Fruit fly (Drosophila melanogaster) whole organism, prepupa: ENCODE measurements around the gene CG11089.

Experiments used
- Blimp-1 ChIP-seq: fragments of 200-800 bp; sonication (Bioruptor generic); optimal IDR thresholded peaks from 3 replicates; lab custom pipeline; 2017; ENCODE audit warnings: missing biosample characterization, missing genetic modification characterization, mild to moderate bottlenecking, moderate library complexity, missing genetic modification reagents
- CG11294 ChIP-seq: fragments of 200-800 bp; sonication (Bioruptor generic); IDR thresholded peaks from 2 replicates; pipeline ENCODE4 v1.3.6; 2022; ENCODE audit warnings: missing biosample characterization, missing genetic modification characterization
- CG11762 ChIP-seq: fragments of 200-800 bp; sonication (Bioruptor generic); optimal IDR thresholded peaks from 3 replicates; lab custom pipeline; 2016; ENCODE audit warnings: missing biosample characterization, missing genetic modification characterization; ENCODE audit not compliant: insufficient read depth
- CG15336 ChIP-seq: fragments of 200-800 bp; sonication (Bioruptor generic); IDR thresholded peaks from 2 replicates; pipeline ENCODE4 v1.3.6; 2022; ENCODE audit warnings: missing biosample characterization, missing genetic modification characterization
- CG1621 ChIP-seq: fragments of 200-800 bp; sonication (Bioruptor generic); optimal IDR thresholded peaks from 3 replicates; lab custom pipeline; 2018; ENCODE audit warnings: missing biosample characterization, mild to moderate bottlenecking, missing genetic modification characterization
- CG3032 ChIP-seq: fragments of 200-800 bp; optimal IDR thresholded peaks from 2 replicates; lab custom pipeline; 2019; ENCODE audit warnings: missing biosample characterization, mild to moderate bottlenecking, missing genetic modification characterization, moderate library complexity
- CG31627 ChIP-seq: fragments of 200-800 bp; sonication (Bioruptor generic); optimal IDR thresholded peaks from 3 replicates; lab custom pipeline; 2016; ENCODE audit warnings: missing biosample characterization, missing genetic modification characterization
- CG32006 ChIP-seq: fragments of 200-800 bp; sonication (Bioruptor generic); optimal IDR thresholded peaks from 3 replicates; lab custom pipeline; 2017; ENCODE audit warnings: missing biosample characterization, mild to moderate bottlenecking, missing genetic modification characterization
- CG34406 ChIP-seq: fragments of 200-800 bp; sonication (Bioruptor generic); optimal IDR thresholded peaks from 3 replicates; lab custom pipeline; 2016; ENCODE audit warnings: missing biosample characterization, missing genetic modification characterization
- CG6163 ChIP-seq: fragments of 200-800 bp; sonication (Bioruptor generic); IDR thresholded peaks from 3 replicates; pipeline ENCODE4 v1.3.6; 2022; ENCODE audit warnings: missing biosample characterization, missing genetic modification characterization
- CG6792 ChIP-seq: fragments of 200-800 bp; sonication (Bioruptor generic); optimal IDR thresholded peaks from 3 replicates; lab custom pipeline; 2016; ENCODE audit warnings: missing biosample characterization, missing genetic modification characterization
- CG6808 ChIP-seq: fragments of 200-800 bp; sonication (Bioruptor generic); optimal IDR thresholded peaks from 3 replicates; lab custom pipeline; 2017; ENCODE audit warnings: missing biosample characterization, missing genetic modification characterization, mild to moderate bottlenecking, moderate library complexity, missing genetic modification reagents
- CG8119 ChIP-seq: fragments of 200-800 bp; sonication (Bioruptor generic); IDR thresholded peaks from 3 replicates; pipeline ENCODE4 v1.3.6; 2022; ENCODE audit warnings: missing biosample characterization, missing genetic modification characterization
- CG9139 ChIP-seq: fragments of 200-800 bp; sonication (Bioruptor generic); optimal IDR thresholded peaks from 3 replicates; lab custom pipeline; 2017; ENCODE audit warnings: missing biosample characterization, mild to moderate bottlenecking, missing genetic modification characterization
- Ets21C ChIP-seq: fragments of 200-800 bp; sonication (Bioruptor generic); optimal IDR thresholded peaks from 3 replicates; lab custom pipeline; 2016; ENCODE audit warnings: missing biosample characterization, missing genetic modification characterization
- Ets96B ChIP-seq: fragments of 200-800 bp; optimal IDR thresholded peaks from 2 replicates; lab custom pipeline; 2019; ENCODE audit warnings: missing biosample characterization, mild to moderate bottlenecking, missing genetic modification characterization, moderate library complexity
- Lpt ChIP-seq: fragments of 200-800 bp; sonication (Bioruptor generic); optimal IDR thresholded peaks from 3 replicates; lab custom pipeline; 2016; ENCODE audit warnings: missing biosample characterization, missing genetic modification characterization
- Met ChIP-seq: fragments of 200-800 bp; sonication (Bioruptor generic); optimal IDR thresholded peaks from 3 replicates; lab custom pipeline; 2016; ENCODE audit warnings: missing biosample characterization, missing genetic modification characterization
- Sox102F ChIP-seq: fragments of 200-800 bp; sonication (Bioruptor generic); optimal IDR thresholded peaks from 2 replicates; lab custom pipeline; 2016; ENCODE audit warnings: missing biosample characterization, mild to moderate bottlenecking, missing genetic modification characterization
- Sox14 ChIP-seq: fragments of 200-800 bp; sonication (Bioruptor generic); optimal IDR thresholded peaks from 3 replicates; lab custom pipeline; 2016; ENCODE audit warnings: missing biosample characterization, missing genetic modification characterization
- Sox15 ChIP-seq: fragments of 200-800 bp; sonication (Bioruptor generic); optimal IDR thresholded peaks from 3 replicates; lab custom pipeline; 2016; ENCODE audit warnings: missing biosample characterization, missing genetic modification characterization
- achi ChIP-seq: fragments of 200-800 bp; sonication (Bioruptor generic); optimal IDR thresholded peaks from 3 replicates; lab custom pipeline; 2016; ENCODE audit warnings: missing biosample characterization, missing genetic modification characterization
- cyc ChIP-seq: fragments of 200-800 bp; sonication (Bioruptor generic); optimal IDR thresholded peaks from 3 replicates; lab custom pipeline; 2016; ENCODE audit warnings: missing biosample characterization, missing genetic modification characterization
- dsx ChIP-seq: fragments of 200-800 bp; optimal IDR thresholded peaks from 3 replicates; lab custom pipeline; 2019; ENCODE audit warnings: missing biosample characterization, mild to moderate bottlenecking, missing genetic modification characterization, moderate library complexity; ENCODE audit not compliant: poor library complexity, severe bottlenecking
- eg ChIP-seq: fragments of 200-800 bp; sonication (Bioruptor generic); IDR thresholded peaks from 3 replicates; pipeline ENCODE4 v1.3.6; 2022; ENCODE audit warnings: missing biosample characterization, missing genetic modification characterization
- esn ChIP-seq: fragments of 200-800 bp; sonication (Bioruptor generic); optimal IDR thresholded peaks from 2 replicates; lab custom pipeline; 2016; ENCODE audit warnings: missing biosample characterization, mild to moderate bottlenecking, missing genetic modification characterization, moderate library complexity
- fkh ChIP-seq: fragments of 200-800 bp; sonication (Bioruptor generic); optimal IDR thresholded peaks from 3 replicates; lab custom pipeline; 2017; ENCODE audit warnings: missing biosample characterization, mild to moderate bottlenecking, missing genetic modification characterization, moderate library complexity
- lz ChIP-seq: fragments of 200-800 bp; sonication (Bioruptor generic); optimal IDR thresholded peaks from 3 replicates; lab custom pipeline; 2016; ENCODE audit warnings: missing biosample characterization, missing genetic modification characterization
- ss ChIP-seq, 2 experiments: fragments of 200-800 bp; sonication (Bioruptor generic); optimal IDR thresholded peaks; 2 replicates in 1 of 2; 3 replicates in 1 of 2; lab custom pipeline; 2017 to 2018; ENCODE audit warnings: mild to moderate bottlenecking in 2 of 2, missing biosample characterization in 2 of 2, missing genetic modification characterization in 2 of 2, moderate library complexity in 1 of 2

Gene CG11089

DNA sequence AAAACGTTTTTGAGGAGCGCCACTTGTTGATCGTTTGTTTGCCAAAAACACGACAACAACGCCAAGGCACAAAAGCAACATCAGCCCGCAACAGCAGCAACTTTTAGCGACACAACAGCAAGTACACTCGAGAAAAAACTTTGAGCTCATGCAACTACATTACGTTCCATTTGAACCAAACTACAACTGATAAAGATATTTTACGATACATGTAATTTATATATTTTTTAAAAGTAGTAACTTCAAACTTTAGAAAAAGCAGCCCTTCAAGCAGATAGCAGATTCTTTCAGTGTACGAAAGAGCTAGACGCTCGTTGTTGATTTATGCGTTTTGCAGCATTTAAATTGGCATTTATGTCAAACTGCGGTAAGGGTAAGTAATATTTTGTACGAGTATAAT lies 33.3 kb downstream of the CG11089 start (continued):
- TF ChIP-seq Sox102F (GFP tag; lab: Kevin White, UChicago): no peak
- peak; percentile 60 for TF ChIP-seq CG11294 (GFP tag; lab: Robert Waterston, UW)
- no peak for TF ChIP-seq CG9139 (GFP tag; lab: Kevin White, UChicago)
- TF ChIP-seq, all 60 proteins: peak for 27

DNA sequence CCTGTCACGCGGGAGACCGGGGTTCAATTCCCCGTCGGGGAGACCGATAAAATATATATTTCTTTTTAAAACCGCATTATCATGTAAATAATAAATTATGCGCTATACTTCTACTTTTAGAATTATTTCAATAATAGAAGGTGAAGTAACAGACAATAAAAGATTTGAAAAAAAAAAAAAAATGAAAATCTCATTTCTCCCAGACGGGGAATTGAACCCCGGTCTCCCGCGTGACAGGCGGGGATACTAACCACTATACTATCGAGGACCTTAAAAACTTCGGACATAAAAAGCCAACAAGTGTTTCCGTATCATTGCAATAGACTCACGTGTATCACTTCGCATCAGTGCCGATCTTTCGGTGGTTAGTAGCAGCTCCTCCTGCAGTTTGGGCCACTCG lies 38.0 kb downstream of the CG11089 start:
- TF ChIP-seq Sox102F (GFP tag; lab: Kevin White, UChicago): no peak

DNA sequence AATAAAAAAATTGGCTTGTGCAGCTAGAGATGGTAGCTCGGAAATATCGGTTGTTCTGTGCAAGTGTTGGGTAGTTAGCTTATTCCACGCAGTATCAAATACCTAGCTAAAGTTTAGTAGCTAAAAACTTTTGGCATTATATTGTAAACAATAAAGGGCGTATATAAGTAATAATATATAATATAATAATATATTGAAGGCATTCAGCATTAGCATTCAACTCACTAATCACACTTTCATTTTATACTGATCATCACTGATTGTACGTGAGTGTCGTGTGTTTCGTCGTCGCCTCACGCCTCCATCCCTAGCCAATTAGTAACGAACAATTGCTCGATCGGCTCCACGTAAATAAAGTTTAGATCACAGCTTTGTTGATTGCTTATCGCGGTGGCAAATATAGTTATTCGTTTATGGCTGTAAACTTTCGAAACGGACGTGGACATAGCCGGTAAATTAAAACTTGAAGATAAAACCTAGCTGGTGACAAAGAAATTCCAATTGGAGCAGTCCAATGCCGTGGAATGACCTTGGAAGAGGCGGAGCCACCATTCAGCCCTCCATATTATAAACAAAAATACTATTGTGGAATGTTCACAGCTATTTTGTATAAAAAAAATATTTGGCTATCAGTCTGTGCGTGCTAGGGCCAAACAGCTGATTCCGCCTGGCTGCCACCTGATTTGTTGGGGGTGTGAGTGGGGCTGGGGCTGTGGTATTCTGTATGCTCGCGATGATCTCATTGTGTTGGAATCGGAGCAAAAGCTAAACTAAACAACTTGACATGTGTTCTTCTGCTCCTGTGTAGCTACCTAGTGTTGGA lies 41.2 kb downstream of the CG11089 start, which contains the start of the genes PIG-S, sud1 and CG11168:
Gene PIG-S (minus strand): TSS at position 51 of the 823 bp plus-strand sequence.
Gene sud1 (minus strand): TSS at position 51 of the 823 bp plus-strand sequence.
Gene CG11168 (plus strand): TSS at position 293 of the 823 bp plus-strand sequence.
- TF ChIP-seq CG15336 (GFP tag; lab: Robert Waterston, UW) (peak; percentile 26; the same call in 1 of the 2 replicates), Sox15 (GFP tag; lab: Kevin White, UChicago) (peak; percentile 14), CG6792 (GFP tag; lab: Kevin White, UChicago) (no peak), CG1621 (tag; lab: Kevin White, UChicago) (peak; percentile 18), Ets21C (GFP tag; lab: Kevin White, UChicago) (no peak), eg (GFP tag; lab: Robert Waterston, UW) (peak; percentile 54; the same call in 2 of the 3 replicates), Lpt (GFP tag; lab: Kevin White, UChicago) (no peak), CG6163 (GFP tag; lab: Robert Waterston, UW) (peak; percentile 45; the same call in 1 of the 3 replicates), Ets96B (tag; lab: Kevin White, UChicago) (no peak), CG3032 (tag; lab: Kevin White, UChicago) (peak; percentile 63), achi (GFP tag; lab: Kevin White, UChicago) (no peak), CG34406 (GFP tag; lab: Kevin White, UChicago) (no peak), esn (GFP tag; lab: Kevin White, UChicago) (peak; percentile 36), fkh (no peak), Met (GFP tag; lab: Kevin White, UChicago) (no peak), dsx (peak; percentile 38), CG32006 (no peak), CG31627 (peak; percentile 28), CG8119 (GFP tag; lab: Robert Waterston, UW) (no peak), CG11294 (GFP tag; lab: Robert Waterston, UW) (peak; percentile 11; the same call in 1 of the 2 replicates), lz (GFP tag; lab: Kevin White, UChicago) (peak; percentile 41)

DNA sequence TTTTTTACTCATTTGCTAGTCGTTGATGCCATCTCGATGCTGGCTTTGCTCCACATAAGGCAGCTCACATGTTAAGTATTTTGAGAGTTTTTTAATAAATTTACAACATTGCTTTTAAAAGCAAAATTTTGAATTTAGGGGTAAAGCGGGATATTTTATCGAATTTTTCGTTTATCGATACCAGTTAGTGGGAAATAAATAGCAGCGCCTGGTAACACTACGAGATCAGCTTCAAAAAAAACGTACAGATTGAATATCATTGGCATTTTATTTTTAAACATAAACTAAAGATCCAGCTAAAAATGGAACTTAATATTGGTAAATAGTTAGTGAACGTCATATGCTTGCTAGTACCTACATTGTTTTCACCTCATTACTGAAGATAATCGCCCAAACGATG lies 45.4 kb downstream of the CG11089 start, which contains the start of gene Mink:
Gene Mink (plus strand): TSS at position 204 of the 400 bp plus-strand sequence.
- TF ChIP-seq CG31627: no peak
- TF ChIP-seq Sox14 (GFP tag; lab: Kevin White, UChicago): no peak
- no peak for TF ChIP-seq CG6808
- TF ChIP-seq cyc (GFP tag; lab: Kevin White, UChicago): no peak
- no peak for TF ChIP-seq CG11294 (GFP tag; lab: Robert Waterston, UW)
- TF ChIP-seq CG6163 (GFP tag; lab: Robert Waterston, UW): no peak
- no peak for TF ChIP-seq dsx
- no peak for TF ChIP-seq CG9139 (GFP tag; lab: Kevin White, UChicago)
- TF ChIP-seq Ets21C (GFP tag; lab: Kevin White, UChicago): no peak
- TF ChIP-seq CG6792 (GFP tag; lab: Kevin White, UChicago): no peak
- no peak for TF ChIP-seq achi (GFP tag; lab: Kevin White, UChicago)
- TF ChIP-seq Blimp-1 (GFP tag; lab: Kevin White, UChicago): no peak
- TF ChIP-seq esn (GFP tag; lab: Kevin White, UChicago): no peak

DNA sequence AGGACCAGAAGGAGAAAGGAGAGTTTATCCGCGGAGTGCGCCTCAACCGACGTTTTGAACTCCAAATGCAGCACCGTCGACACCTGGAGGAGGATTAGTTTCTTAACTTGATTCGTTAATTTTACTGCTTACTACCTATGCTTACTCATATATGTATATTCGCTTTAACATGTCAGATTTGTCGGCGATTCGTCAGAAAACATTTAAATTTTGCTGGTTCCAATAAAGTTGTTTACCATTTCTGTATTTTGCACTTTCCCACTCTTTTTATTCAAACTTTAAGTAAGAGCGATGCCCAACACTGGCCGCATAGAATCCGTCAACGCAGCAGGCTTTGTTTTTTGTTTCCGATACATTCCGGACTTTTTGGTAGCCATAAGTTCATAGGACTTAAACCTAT lies 48.1 kb downstream of the CG11089 start, which contains the start of gene Trf4-2:
Gene Trf4-2 (plus strand): TSS at position 301 of the 400 bp plus-strand sequence.
- TF ChIP-seq CG11762 (GFP tag; lab: Kevin White, UChicago) (no peak), ss (GFP tag; optimal IDR thresholded peaks at IDR 0.05; lab: Kevin White, UChicago) (no peak), dsx (no peak)
- TF ChIP-seq, all 60 proteins: peak for 0
